Worm (Caenorhabditis elegans) whole organism, young adult: ENCODE measurements around the gene Y62H9A.9.

Source experiments
- B0019.2 ChIP-seq: fragments of 200-800 bp; sonication (Bioruptor generic); conservative IDR thresholded peaks from 2 replicates; pipeline ENCODE4 v1.3.6; 2022; ENCODE audit warnings: missing genetic modification reagents, missing genetic modification characterization, missing compliant biosample characterization
- C17E4.6 ChIP-seq: fragments of 200-800 bp; sonication (Bioruptor generic); IDR thresholded peaks from 2 replicates; pipeline ENCODE4 v1.3.6; 2022; ENCODE audit warnings: missing genetic modification reagents, missing genetic modification characterization, missing compliant biosample characterization
- F23B12.7 ChIP-seq: sonication (generic microtip); optimal IDR thresholded peaks from 2 replicates; lab custom pipeline; 2017; ENCODE audit warnings: missing genetic modification characterization, mild to moderate bottlenecking, missing compliant biosample characterization, antibody characterized with exemption, moderate library complexity; ENCODE audit not compliant: insufficient read depth
- attf-5 ChIP-seq: fragments of 200-800 bp; sonication (Bioruptor generic); optimal IDR thresholded peaks from 2 replicates; lab custom pipeline; 2018; ENCODE audit warnings: mild to moderate bottlenecking, missing genetic modification characterization, missing compliant biosample characterization
- cebp-1 ChIP-seq, 2 experiments: fragments of 200-800 bp in 1 of 2; sonication (Bioruptor generic) in 1 of 2; sonication (generic microtip) in 1 of 2; IDR thresholded peaks in 1 of 2; optimal IDR thresholded peaks in 1 of 2; 2 replicates each; pipeline versions ENCODE4 v1.3.6 to Lab custom; 2017 to 2022; ENCODE audit warnings: missing compliant biosample characterization in 2 of 2, missing genetic modification characterization in 2 of 2, mild to moderate bottlenecking in 1 of 2, missing genetic modification reagents in 1 of 2, moderate library complexity in 1 of 2
- cebp-2 ChIP-seq: fragments of 200-800 bp; sonication (Bioruptor generic); IDR thresholded peaks from 2 replicates; pipeline ENCODE4 v1.3.6; 2022; ENCODE audit warnings: missing genetic modification characterization, missing compliant biosample characterization
- dpl-1 ChIP-seq: fragments of 150-350 bp; optimal IDR thresholded peaks from 2 replicates; lab custom pipeline; 2014; ENCODE audit warnings: missing biosample characterization, missing genetic modification reagents, missing genetic modification characterization
- gei-17 ChIP-seq: fragments of 200-800 bp; sonication (Bioruptor generic); optimal IDR thresholded peaks from 2 replicates; lab custom pipeline; 2018; ENCODE audit warnings: mild to moderate bottlenecking, missing genetic modification characterization, missing compliant biosample characterization
- lin-35 ChIP-seq, 3 experiments: fragments of 150-350 bp in 2 of 3; sonication (generic microtip) in 1 of 3; optimal IDR thresholded peaks; 2 replicates each; lab custom pipeline; 2014 to 2018; ENCODE audit warnings: missing biosample characterization in 3 of 3, missing genetic modification characterization in 3 of 3, missing genetic modification reagents in 3 of 3
- mcd-1 ChIP-seq: fragments of 200-800 bp; sonication (Bioruptor generic); IDR thresholded peaks from 2 replicates; pipeline ENCODE4 v1.3.6; 2022; ENCODE audit warnings: missing genetic modification reagents, missing genetic modification characterization, missing compliant biosample characterization
- rpc-1 ChIP-seq, 2 experiments: fragments of 150-350 bp in 1 of 2; sonication (generic microtip) in 1 of 2; optimal IDR thresholded peaks; 2 replicates each; lab custom pipeline; 2014 to 2018; ENCODE audit warnings: missing biosample characterization in 1 of 2, missing genetic modification characterization in 1 of 2, missing genetic modification reagents in 1 of 2, missing genotype in 1 of 2
- tbx-9 ChIP-seq: sonication (generic microtip); optimal IDR thresholded peaks from 2 replicates; lab custom pipeline; 2016; ENCODE audit warnings: borderline replicate concordance, missing genetic modification characterization, inconsistent platforms, missing compliant biosample characterization
- ztf-26 ChIP-seq: sonication (generic microtip); optimal IDR thresholded peaks from 2 replicates; lab custom pipeline; 2017; ENCODE audit warnings: missing genetic modification characterization, missing compliant biosample characterization

Y62H9A.9 gene

ce11 chrX:11848618-11849017 lies 49.3 kb downstream of the Y62H9A.9 start, which contains the start of gene F54F7.9:
Gene F54F7.9, minus strand, starts transcription at chrX:11848718.
- TF ChIP-seq ztf-26 (tag; lab: Kevin White, UChicago) (no peak), B0019.2 (GFP tag; lab: Robert Waterston, UW) (no peak), mcd-1 (no peak), gei-17 (GFP tag; lab: Kevin White, UChicago) (no peak), F23B12.7 (tag; lab: Kevin White, UChicago) (no peak), attf-5 (GFP tag; lab: Kevin White, UChicago) (no peak), cebp-2 (GFP tag; lab: Robert Waterston, UW) (no peak), rpc-1 (optimal IDR thresholded peaks at IDR 0.05; lab: Kevin White, UChicago) (no peak), rpc-1 (tag; optimal IDR thresholded peaks at IDR 0.05; lab: Kevin White, UChicago) (no peak), cebp-1 (GFP tag; IDR thresholded peaks at IDR 0.05; lab: Robert Waterston, UW) (no peak), cebp-1 (tag; optimal IDR thresholded peaks at IDR 0.05; lab: Kevin White, UChicago) (no peak), C17E4.6 (GFP tag; lab: Robert Waterston, UW) (no peak), lin-35 (GFP tag; optimal IDR thresholded peaks at IDR 0.05; lab: Kevin White, UChicago) (no peak), dpl-1 (GFP tag; lab: Kevin White, UChicago) (no peak), tbx-9 (no peak)
- TF ChIP-seq, all 124 proteins: peak for 0
